Worm (Caenorhabditis elegans) whole organism, L2 larva: Measurements from ENCODE around the gene dhs-19.

Source experiments
- ZK546.5 ChIP-seq: sonication (generic microtip); optimal IDR thresholded peaks from 2 replicates; lab custom pipeline; 2017; ENCODE audit warnings: missing biosample characterization, missing genetic modification characterization
- aly-2 ChIP-seq: fragments of 150-350 bp; optimal IDR thresholded peaks from 2 replicates; lab custom pipeline; 2014; ENCODE audit warnings: missing biosample characterization, missing genetic modification characterization
- ama-1 ChIP-seq: fragments of 150-350 bp; optimal IDR thresholded peaks from 2 replicates; lab custom pipeline; 2018; ENCODE audit warnings: inconsistent platforms
- blmp-1 ChIP-seq: sonication (generic microtip); optimal IDR thresholded peaks from 2 replicates; lab custom pipeline; 2017; ENCODE audit warnings: missing genetic modification characterization, mild to moderate bottlenecking, missing compliant biosample characterization, antibody characterized with exemption, moderate library complexity; ENCODE audit not compliant: insufficient read depth
- ceh-82 ChIP-seq: fragments of 150-350 bp; optimal IDR thresholded peaks from 2 replicates; lab custom pipeline; 2014; ENCODE audit warnings: missing biosample characterization, missing genetic modification characterization
- egl-27 ChIP-seq: sonication (generic microtip); optimal IDR thresholded peaks from 3 replicates; lab custom pipeline; 2017; ENCODE audit warnings: missing biosample characterization, missing genetic modification reagents, missing genetic modification characterization
- elt-3 ChIP-seq: sonication (generic microtip); optimal IDR thresholded peaks from 2 replicates; lab custom pipeline; 2017; ENCODE audit warnings: missing biosample characterization, missing genetic modification characterization
- fos-1 ChIP-seq: fragments of 150-350 bp; optimal IDR thresholded peaks from 2 replicates; lab custom pipeline; 2014; ENCODE audit warnings: missing biosample characterization, missing genetic modification characterization
- lin-13 ChIP-seq: fragments of 150-350 bp; optimal IDR thresholded peaks from 2 replicates; lab custom pipeline; 2014; ENCODE audit warnings: missing biosample characterization, missing genetic modification reagents, missing genetic modification characterization
- mab-5 ChIP-seq: fragments of 150-350 bp; optimal IDR thresholded peaks from 2 replicates; lab custom pipeline; 2014; ENCODE audit warnings: missing biosample characterization, missing genetic modification characterization
- nhr-25 ChIP-seq: fragments of 150-350 bp; sonication (generic microtip); optimal IDR thresholded peaks from 3 replicates; lab custom pipeline; 2014; ENCODE audit warnings: missing biosample characterization, missing genetic modification characterization
- unc-39 ChIP-seq: fragments of 150-350 bp; optimal IDR thresholded peaks from 2 replicates; lab custom pipeline; 2014; ENCODE audit warnings: missing biosample characterization, missing genetic modification characterization
- unc-62 ChIP-seq: fragments of 150-350 bp; optimal IDR thresholded peaks from 2 replicates; lab custom pipeline; 2014; ENCODE audit warnings: missing biosample characterization, missing genetic modification reagents, missing genetic modification characterization
- zag-1 ChIP-seq: fragments of 150-350 bp; optimal IDR thresholded peaks from 2 replicates; lab custom pipeline; 2014; ENCODE audit warnings: missing biosample characterization, missing genetic modification characterization

DNA sequence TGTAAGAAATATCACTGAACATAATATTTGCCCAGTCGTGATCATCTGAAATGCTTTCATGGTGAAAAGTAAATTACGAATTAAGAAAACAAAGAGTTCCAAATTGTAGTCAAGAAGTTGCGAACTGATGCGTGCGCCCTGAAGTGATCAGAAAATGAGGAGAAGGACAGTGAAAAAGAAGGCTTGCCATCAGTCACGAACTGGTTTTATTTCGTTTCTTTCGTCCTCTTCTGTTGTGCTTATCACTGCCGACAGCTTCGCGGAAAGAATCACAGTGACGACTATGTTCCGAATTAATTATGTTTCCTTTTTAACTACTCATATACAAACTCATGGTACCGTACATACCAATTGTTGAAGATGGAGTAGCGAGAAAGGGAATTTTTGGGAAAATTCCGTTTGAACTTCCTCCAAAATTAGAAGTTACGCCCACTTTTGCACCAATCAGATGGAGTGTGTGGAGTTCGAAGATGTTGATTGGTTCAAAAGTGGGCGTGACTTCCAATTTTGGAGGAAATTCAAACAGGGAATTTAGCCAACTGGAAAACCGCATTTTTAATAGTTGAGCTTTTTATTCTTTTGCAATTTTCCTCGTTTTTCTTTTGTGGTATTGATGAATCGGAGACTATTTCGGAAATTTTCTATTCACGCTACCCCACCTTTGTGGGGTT is 12.9 kb upstream of the dhs-19 start, which contains the start of gene C55A6.12:
- TF ChIP-seq zag-1 (tag; lab: Kevin White, UChicago) (no peak), egl-27 (tag; lab: Kevin White, UChicago) (no peak), ceh-82 (tag; lab: Kevin White, UChicago) (no peak), lin-13 (GFP tag; lab: Kevin White, UChicago) (no peak), ama-1 (lab: Kevin White, UChicago) (no peak), ZK546.5 (no peak), aly-2 (no peak), unc-62 (GFP tag; lab: Kevin White, UChicago) (no peak), elt-3 (no peak), mab-5 (tag; lab: Kevin White, UChicago) (no peak), fos-1 (no peak), nhr-25 (tag; lab: Kevin White, UChicago) (no peak), unc-39 (tag; lab: Kevin White, UChicago) (no peak), blmp-1 (tag; lab: Kevin White, UChicago) (no peak)
